Worm (Caenorhabditis elegans): Measurements from ENCODE around the gene pkc-2.

- TF ChIP-seq him-1 (tag; optimal IDR thresholded peaks at IDR 0.05) (no peak), W03F9.2 (tag; optimal IDR thresholded peaks at IDR 0.05) (no peak)
These were observed 47.1 kb downstream of the pkc-2 start for ce11 chrX:9411675-9412074.
